Worm (Caenorhabditis elegans) whole organism, L3 larva: ENCODE data around the gene uaf-1.

Experiments
- aly-2 ChIP-seq: fragments of 150-350 bp; optimal IDR thresholded peaks from 2 replicates; lab custom pipeline; 2014; ENCODE audit warnings: missing biosample characterization, missing genetic modification characterization
- ceh-9 ChIP-seq: sonication (generic microtip); optimal IDR thresholded peaks from 2 replicates; lab custom pipeline; 2018; ENCODE audit warnings: missing biosample characterization, missing genetic modification characterization
- elt-3 ChIP-seq, 3 experiments: fragments of 150-350 bp in 1 of 3; sonication (generic microtip) in 2 of 3; optimal IDR thresholded peaks; 2 replicates in 2 of 3; 4 replicates in 1 of 3; lab custom pipeline; 2014 to 2017; ENCODE audit warnings: missing biosample characterization in 3 of 3, missing genetic modification characterization in 3 of 3
- lin-39 ChIP-seq: fragments of 150-350 bp; optimal IDR thresholded peaks from 2 replicates; lab custom pipeline; 2018; ENCODE audit warnings: missing biosample characterization, missing genetic modification reagents, missing genetic modification characterization
- nfya-1 ChIP-seq: sonication (generic microtip); optimal IDR thresholded peaks from 2 replicates; lab custom pipeline; 2017; ENCODE audit warnings: missing genetic modification characterization, mild to moderate bottlenecking, missing compliant biosample characterization, antibody characterized with exemption, moderate library complexity; ENCODE audit not compliant: insufficient read depth
- sea-2 ChIP-seq: fragments of 150-350 bp; sonication (generic microtip); optimal IDR thresholded peaks from 4 replicates; lab custom pipeline; 2014; ENCODE audit warnings: missing biosample characterization, missing genetic modification reagents, missing genetic modification characterization
- zag-1 ChIP-seq: fragments of 150-350 bp; optimal IDR thresholded peaks from 2 replicates; lab custom pipeline; 2014; ENCODE audit warnings: missing biosample characterization, missing genetic modification characterization

DNA sequence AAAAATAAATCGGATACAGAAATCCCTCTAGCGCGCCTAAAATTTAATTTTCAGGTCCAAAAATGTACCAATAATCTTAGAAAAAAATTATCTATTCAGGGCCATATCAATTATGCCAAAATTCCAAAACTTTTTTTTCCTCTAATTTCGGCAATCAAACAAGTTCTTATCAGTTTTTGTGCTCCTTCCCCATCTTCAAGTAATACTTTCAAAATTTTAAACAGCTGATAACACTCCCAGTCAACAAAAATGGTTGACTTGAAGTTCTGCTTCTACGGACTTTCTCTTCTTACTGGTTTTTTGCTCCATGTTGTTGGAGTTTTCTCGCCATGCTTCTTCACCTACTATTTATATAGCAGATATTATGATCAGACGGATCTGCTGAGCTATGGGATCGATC lies 55.6 kb downstream of the uaf-1 start, which contains the start of gene clc-23:
- TF ChIP-seq zag-1 (tag; lab: Kevin White, UChicago) = no peak
- no peak for TF ChIP-seq nfya-1 (tag; lab: Kevin White, UChicago)
- TF ChIP-seq aly-2 (tag; lab: Kevin White, UChicago) = no peak
- TF ChIP-seq lin-39 (tag; lab: Kevin White, UChicago) = no peak
- TF ChIP-seq elt-3 (tag; optimal IDR thresholded peaks at IDR 0.05; lab: Kevin White, UChicago) = no peak
- TF ChIP-seq sea-2 = no peak
- TF ChIP-seq ceh-9 = no peak
